Fruit fly (Drosophila melanogaster) whole organism, embryonic: ENCODE measurements around the gene CG2006.

Source experiments
- CG10979 ChIP-seq: fragments of 200-800 bp; sonication (Bioruptor generic); optimal IDR thresholded peaks from 2 replicates; lab custom pipeline; 2018; ENCODE audit warnings: missing biosample characterization, mild to moderate bottlenecking, missing genetic modification characterization, moderate library complexity
- CG12219 ChIP-seq: fragments of 200-800 bp; sonication (Bioruptor generic); optimal IDR thresholded peaks from 3 replicates; lab custom pipeline; 2018; ENCODE audit warnings: missing biosample characterization, mild to moderate bottlenecking, missing genetic modification characterization
- CG12942 ChIP-seq: fragments of 200-800 bp; sonication (Bioruptor generic); optimal IDR thresholded peaks from 3 replicates; lab custom pipeline; 2016; ENCODE audit warnings: missing biosample characterization, missing genetic modification characterization
- CG13775 ChIP-seq: fragments of 200-800 bp; sonication (Bioruptor generic); optimal IDR thresholded peaks from 3 replicates; lab custom pipeline; 2017; ENCODE audit warnings: missing biosample characterization, mild to moderate bottlenecking, missing genetic modification characterization
- CG15073 ChIP-seq: fragments of 200-800 bp; sonication (Bioruptor generic); optimal IDR thresholded peaks from 2 replicates; lab custom pipeline; 2016; ENCODE audit warnings: missing biosample characterization, missing genetic modification characterization
- CG18476 ChIP-seq: fragments of 200-800 bp; sonication (Bioruptor generic); optimal IDR thresholded peaks from 2 replicates; lab custom pipeline; 2016; ENCODE audit warnings: missing biosample characterization, mild to moderate bottlenecking, missing genetic modification characterization
- CG2875 ChIP-seq: fragments of 200-800 bp; sonication (Bioruptor generic); optimal IDR thresholded peaks from 2 replicates; lab custom pipeline; 2017; ENCODE audit warnings: missing biosample characterization, mild to moderate bottlenecking, missing genetic modification characterization, missing genetic modification reagents
- CG34422 ChIP-seq: fragments of 200-800 bp; sonication (Bioruptor generic); IDR thresholded peaks from 3 replicates; pipeline ENCODE4 v1.3.6; 2022; ENCODE audit warnings: missing biosample characterization, missing genetic modification characterization
- CG3838 ChIP-seq: fragments of 200-800 bp; sonication (Bioruptor generic); optimal IDR thresholded peaks from 3 replicates; lab custom pipeline; 2016; ENCODE audit warnings: missing biosample characterization, missing genetic modification characterization
- CG3847 ChIP-seq: fragments of 200-800 bp; sonication (Bioruptor generic); IDR thresholded peaks from 2 replicates; pipeline ENCODE4 v1.3.6; 2022; ENCODE audit warnings: missing biosample characterization, missing genetic modification characterization
- CG4282 ChIP-seq: fragments of 200-800 bp; sonication (Bioruptor generic); optimal IDR thresholded peaks from 2 replicates; lab custom pipeline; 2016; ENCODE audit warnings: missing biosample characterization, missing genetic modification characterization
- CG4328 ChIP-seq: fragments of 200-800 bp; sonication (Bioruptor generic); optimal IDR thresholded peaks from 3 replicates; lab custom pipeline; 2017; ENCODE audit warnings: missing biosample characterization, missing genetic modification reagents, missing genetic modification characterization
- CG4730 ChIP-seq: fragments of 200-800 bp; sonication (Bioruptor generic); IDR thresholded peaks from 2 replicates; pipeline ENCODE4 v1.3.6; 2022; ENCODE audit warnings: missing biosample characterization, missing genetic modification characterization
- CG6654 ChIP-seq: fragments of 200-800 bp; sonication (Bioruptor generic); optimal IDR thresholded peaks from 2 replicates; lab custom pipeline; 2017; ENCODE audit warnings: missing biosample characterization, mild to moderate bottlenecking, missing genetic modification characterization
- CG6689 ChIP-seq: fragments of 200-800 bp; sonication (Bioruptor generic); IDR thresholded peaks from 2 replicates; pipeline ENCODE4 v1.3.6; 2022; ENCODE audit warnings: missing biosample characterization, missing genetic modification characterization
- CG8359 ChIP-seq: fragments of 200-800 bp; sonication (Bioruptor generic); optimal IDR thresholded peaks from 2 replicates; lab custom pipeline; 2017; ENCODE audit warnings: missing biosample characterization, mild to moderate bottlenecking, missing genetic modification characterization, borderline replicate concordance
- Chrac-16 ChIP-seq: fragments of 200-800 bp; sonication (Bioruptor generic); optimal IDR thresholded peaks from 3 replicates; lab custom pipeline; 2016; ENCODE audit warnings: missing biosample characterization, missing genetic modification characterization
- CrebB ChIP-seq: fragments of 200-800 bp; sonication (Bioruptor generic); optimal IDR thresholded peaks from 3 replicates; lab custom pipeline; 2018; ENCODE audit warnings: missing biosample characterization, mild to moderate bottlenecking, missing genetic modification characterization
- Dip3 ChIP-seq: fragments of 200-800 bp; sonication (Bioruptor generic); optimal IDR thresholded peaks from 3 replicates; lab custom pipeline; 2016; ENCODE audit warnings: missing biosample characterization, missing genetic modification characterization
- Dll ChIP-seq: fragments of 200-800 bp; sonication (Bioruptor generic); IDR thresholded peaks from 4 replicates; pipeline ENCODE4 v1.3.6; 2022; ENCODE audit warnings: missing biosample characterization, missing genetic modification characterization; ENCODE audit not compliant: partially characterized antibody
- Doc3 ChIP-seq: fragments of 200-800 bp; sonication (Bioruptor generic); IDR thresholded peaks from 3 replicates; pipeline ENCODE4 v1.3.6; 2022; ENCODE audit warnings: missing biosample characterization, missing genetic modification characterization; ENCODE audit not compliant: partially characterized antibody
- HLH3B ChIP-seq: fragments of 200-800 bp; sonication (Bioruptor generic); IDR thresholded peaks from 2 replicates; pipeline ENCODE4 v1.3.6; 2022; ENCODE audit warnings: missing biosample characterization, missing genetic modification characterization
- Hand ChIP-seq: fragments of 200-800 bp; sonication (Bioruptor generic); optimal IDR thresholded peaks from 2 replicates; lab custom pipeline; 2017; ENCODE audit warnings: mild to moderate bottlenecking, missing biosample characterization, missing genetic modification reagents, missing genetic modification characterization
- Hey ChIP-seq: fragments of 200-800 bp; sonication (Bioruptor generic); optimal IDR thresholded peaks from 3 replicates; lab custom pipeline; 2018; ENCODE audit warnings: missing biosample characterization, mild to moderate bottlenecking, missing genetic modification characterization
- HmgZ ChIP-seq: fragments of 200-800 bp; sonication (Bioruptor generic); optimal IDR thresholded peaks from 2 replicates; lab custom pipeline; 2018; ENCODE audit warnings: missing biosample characterization, mild to moderate bottlenecking, missing genetic modification characterization
- Hmx ChIP-seq: fragments of 200-800 bp; sonication (Bioruptor generic); optimal IDR thresholded peaks from 2 replicates; lab custom pipeline; 2016; ENCODE audit warnings: missing biosample characterization, missing genetic modification characterization
- Hr39 ChIP-seq: fragments of >200 bp; optimal IDR thresholded peaks from 2 replicates; lab custom pipeline; 2017
- Nf-YC ChIP-seq: fragments of 200-800 bp; optimal IDR thresholded peaks from 3 replicates; lab custom pipeline; 2019; ENCODE audit warnings: missing biosample characterization, mild to moderate bottlenecking, missing genetic modification characterization, moderate library complexity
- NfI ChIP-seq: fragments of 200-800 bp; sonication (Bioruptor generic); optimal IDR thresholded peaks from 3 replicates; lab custom pipeline; 2018; ENCODE audit warnings: missing biosample characterization, mild to moderate bottlenecking, missing genetic modification characterization, moderate library complexity
- Opbp ChIP-seq: fragments of 200-800 bp; sonication (Bioruptor generic); IDR thresholded peaks from 3 replicates; pipeline ENCODE4 v1.3.6; 2022; ENCODE audit warnings: missing biosample characterization, missing genetic modification characterization; ENCODE audit not compliant: partially characterized antibody
- Sox100B ChIP-seq: fragments of 200-800 bp; sonication (Bioruptor generic); optimal IDR thresholded peaks from 3 replicates; lab custom pipeline; 2018; ENCODE audit warnings: missing biosample characterization, mild to moderate bottlenecking, missing genetic modification characterization
- Sox102F ChIP-seq: fragments of 200-800 bp; sonication (Bioruptor generic); optimal IDR thresholded peaks from 2 replicates; lab custom pipeline; 2018; ENCODE audit warnings: missing biosample characterization, mild to moderate bottlenecking, missing genetic modification characterization, moderate library complexity
- Sry-δ ChIP-seq: fragments of 200-800 bp; sonication (Bioruptor generic); optimal IDR thresholded peaks from 2 replicates; lab custom pipeline; 2016; ENCODE audit warnings: missing biosample characterization, missing genetic modification characterization
- ab ChIP-seq: fragments of 200-800 bp; sonication (Bioruptor generic); optimal IDR thresholded peaks from 2 replicates; lab custom pipeline; 2016; ENCODE audit warnings: missing biosample characterization, missing genetic modification characterization
- croc ChIP-seq: fragments of 200-800 bp; sonication (Bioruptor generic); conservative IDR thresholded peaks from 3 replicates; pipeline ENCODE4 v1.3.6; 2022; ENCODE audit warnings: missing biosample characterization, missing genetic modification characterization
- cwo ChIP-seq: fragments of 200-800 bp; sonication (Bioruptor generic); optimal IDR thresholded peaks from 3 replicates; lab custom pipeline; 2017; ENCODE audit warnings: missing biosample characterization, missing genetic modification characterization, mild to moderate bottlenecking, moderate library complexity, missing genetic modification reagents
- dan ChIP-seq: fragments of 200-800 bp; sonication (Bioruptor generic); IDR thresholded peaks from 2 replicates; pipeline ENCODE4 v1.3.6; 2022; ENCODE audit warnings: missing biosample characterization, missing genetic modification characterization
- dm ChIP-seq: fragments of 200-800 bp; sonication (Bioruptor generic); optimal IDR thresholded peaks from 3 replicates; lab custom pipeline; 2016; ENCODE audit warnings: missing biosample characterization, missing genetic modification characterization
- dmrt99B ChIP-seq: fragments of 200-800 bp; sonication (Bioruptor generic); optimal IDR thresholded peaks from 2 replicates; lab custom pipeline; 2018; ENCODE audit warnings: missing biosample characterization, mild to moderate bottlenecking, missing genetic modification characterization, moderate library complexity
- emc ChIP-seq: fragments of 200-800 bp; sonication (Bioruptor generic); optimal IDR thresholded peaks from 2 replicates; lab custom pipeline; 2016; ENCODE audit warnings: missing biosample characterization, missing genetic modification characterization
- exex ChIP-seq: fragments of 200-800 bp; sonication (Bioruptor generic); optimal IDR thresholded peaks from 4 replicates; lab custom pipeline; 2018; ENCODE audit warnings: missing biosample characterization, mild to moderate bottlenecking, missing genetic modification characterization, moderate library complexity
- ham ChIP-seq: fragments of 200-800 bp; sonication (Bioruptor generic); IDR thresholded peaks from 2 replicates; pipeline ENCODE4 v1.3.6; 2022; ENCODE audit warnings: missing biosample characterization, missing genetic modification characterization
- ind ChIP-seq: fragments of 200-800 bp; sonication (Bioruptor generic); optimal IDR thresholded peaks from 3 replicates; lab custom pipeline; 2016; ENCODE audit warnings: missing biosample characterization, missing genetic modification characterization
- lbe ChIP-seq: fragments of 200-800 bp; sonication (Bioruptor generic); optimal IDR thresholded peaks from 2 replicates; lab custom pipeline; 2016; ENCODE audit warnings: missing biosample characterization, mild to moderate bottlenecking, missing genetic modification characterization
- mirr ChIP-seq: fragments of 200-800 bp; sonication (Bioruptor generic); optimal IDR thresholded peaks from 3 replicates; lab custom pipeline; 2018; ENCODE audit warnings: missing biosample characterization, mild to moderate bottlenecking, missing genetic modification characterization
- pfk ChIP-seq: fragments of 200-800 bp; sonication (Bioruptor generic); optimal IDR thresholded peaks from 2 replicates; lab custom pipeline; 2018; ENCODE audit warnings: missing biosample characterization, mild to moderate bottlenecking, missing genetic modification characterization, moderate library complexity
- phol ChIP-seq: fragments of 200-800 bp; sonication (Bioruptor generic); optimal IDR thresholded peaks from 3 replicates; lab custom pipeline; 2018; ENCODE audit warnings: missing biosample characterization, mild to moderate bottlenecking, missing genetic modification characterization, moderate library complexity
- pnt ChIP-seq: fragments of 200-800 bp; sonication (Bioruptor generic); optimal IDR thresholded peaks from 3 replicates; lab custom pipeline; 2016; ENCODE audit warnings: missing biosample characterization, missing genetic modification characterization
- schlank ChIP-seq: fragments of 200-800 bp; sonication (Bioruptor generic); optimal IDR thresholded peaks from 2 replicates; lab custom pipeline; 2018; ENCODE audit warnings: missing biosample characterization, mild to moderate bottlenecking, missing genetic modification characterization
- sim ChIP-seq: fragments of 200-800 bp; sonication (Bioruptor generic); IDR thresholded peaks from 2 replicates; pipeline ENCODE4 v1.3.6; 2022; ENCODE audit warnings: missing biosample characterization, missing genetic modification characterization
- tx ChIP-seq: fragments of 200-800 bp; sonication (Bioruptor generic); optimal IDR thresholded peaks from 2 replicates; lab custom pipeline; 2016; ENCODE audit warnings: missing biosample characterization, missing genetic modification characterization

The CG2006 gene

dm6 chr3R:29489209-29489608 lies at the start of gene CG2006, which contains the start of gene CG2321 (continued):
- TF ChIP-seq emc (GFP tag; lab: Kevin White, UChicago) (no peak), Hr39 (lab: Kevin White, UChicago) (no peak), HmgZ (tag; lab: Kevin White, UChicago) (peak; percentile 84), Sox102F (no peak), dmrt99B (tag; lab: Kevin White, UChicago) (no peak), Nf-YC (tag; lab: Kevin White, UChicago) (peak; percentile 54), CG4328 (GFP tag; lab: Kevin White, UChicago) (no peak), croc (GFP tag; lab: Robert Waterston, UW) (peak; percentile 45), CG15073 (GFP tag; lab: Kevin White, UChicago) (no peak), NfI (GFP tag; lab: Kevin White, UChicago) (peak; percentile 50), CG8359 (GFP tag; lab: Kevin White, UChicago) (no peak), CrebB (no peak), CG3847 (GFP tag; lab: Robert Waterston, UW) (peak; percentile 79), exex (tag; lab: Kevin White, UChicago) (no peak), phol (tag; lab: Kevin White, UChicago) (peak; percentile 69), tx (peak; percentile 28), CG4730 (0 out of 2 replicates have a peak, but pooled peaks have one; percentile 5), ab (GFP tag; lab: Kevin White, UChicago) (no peak), CG18476 (GFP tag; lab: Kevin White, UChicago) (peak; percentile 7), pfk (GFP tag; lab: Kevin White, UChicago) (no peak), ham (GFP tag; lab: Robert Waterston, UW) (no peak), CG12942 (GFP tag; lab: Kevin White, UChicago) (no peak), Dip3 (GFP tag; lab: Kevin White, UChicago) (peak; percentile 50), CG4282 (GFP tag; lab: Kevin White, UChicago) (peak; percentile 6), Sox100B (GFP tag; lab: Kevin White, UChicago) (no peak), Dll (GFP tag; lab: Robert Waterston, UW) (peak; percentile 64; the same call in 3 of the 4 replicates), Chrac-16 (GFP tag; lab: Kevin White, UChicago) (peak; percentile 59), cwo (no peak), Sry-δ (GFP tag; lab: Kevin White, UChicago) (peak; percentile 66), Opbp (GFP tag; lab: Robert Waterston, UW) (peak; percentile 75), sim (GFP tag; lab: Robert Waterston, UW) (no peak), mirr (no peak), CG3838 (GFP tag; lab: Kevin White, UChicago) (no peak), CG6654 (no peak), pnt (peak; percentile 11), CG34422 (GFP tag; lab: Robert Waterston, UW) (peak; percentile 92), dm (peak; percentile 54), schlank (tag; lab: Kevin White, UChicago) (no peak), CG10979 (peak; percentile 53), Doc3 (GFP tag; lab: Robert Waterston, UW) (peak; percentile 48; the same call in 1 of the 3 replicates), CG6689 (peak; percentile 39; the same call in 1 of the 2 replicates), CG12219 (GFP tag; lab: Kevin White, UChicago) (no peak), ind (GFP tag; lab: Kevin White, UChicago) (peak; percentile 45), Hmx (GFP tag; lab: Kevin White, UChicago) (no peak), dan (GFP tag; lab: Robert Waterston, UW) (0 out of 2 replicates have a peak, but pooled peaks have one; percentile 45), Hey (tag; lab: Kevin White, UChicago) (no peak), Hand (GFP tag; lab: Kevin White, UChicago) (no peak), CG2875 (GFP tag; lab: Kevin White, UChicago) (peak; percentile 23), HLH3B (GFP tag; lab: Robert Waterston, UW) (peak; percentile 47; the same call in 1 of the 2 replicates), CG13775 (GFP tag; lab: Kevin White, UChicago) (peak; percentile 47), lbe (GFP tag; lab: Kevin White, UChicago) (no peak)
